Worm (Caenorhabditis elegans) whole organism, midembryonic: ENCODE measurements around the gene T16A9.3.

Source experiments
- T22C8.4 ChIP-seq: fragments of 200-800 bp; sonication (Bioruptor generic); IDR thresholded peaks from 2 replicates; pipeline ENCODE4 v1.3.6; 2022; ENCODE audit warnings: missing genetic modification characterization, missing compliant biosample characterization
- cog-1 ChIP-seq: sonication (generic microtip); optimal IDR thresholded peaks from 2 replicates; lab custom pipeline; 2016; ENCODE audit warnings: missing genetic modification characterization, missing compliant biosample characterization
- flt-1 ChIP-seq: fragments of 200-800 bp; sonication (Bioruptor generic); IDR thresholded peaks from 2 replicates; pipeline ENCODE4 v1.3.6; 2022; ENCODE audit warnings: missing genetic modification characterization, missing compliant biosample characterization
- klf-2 ChIP-seq: fragments of 200-800 bp; sonication (Bioruptor generic); conservative IDR thresholded peaks from 2 replicates; pipeline ENCODE4 v1.3.6; 2022; ENCODE audit warnings: missing genetic modification reagents, missing genetic modification characterization, missing compliant biosample characterization
- med-1 ChIP-seq: sonication (generic microtip); optimal IDR thresholded peaks from 2 replicates; lab custom pipeline; 2017; ENCODE audit warnings: missing genetic modification characterization, mild to moderate bottlenecking, missing compliant biosample characterization, antibody characterized with exemption, missing genetic modification reagents; ENCODE audit not compliant: insufficient read depth
- ref-1 ChIP-seq: fragments of 200-800 bp; sonication (Bioruptor generic); conservative IDR thresholded peaks from 2 replicates; pipeline ENCODE4 v1.3.6; 2022; ENCODE audit warnings: missing genetic modification reagents, missing genetic modification characterization, missing compliant biosample characterization
- tab-1 ChIP-seq: fragments of 200-800 bp; sonication (Bioruptor generic); IDR thresholded peaks from 2 replicates; pipeline ENCODE4 v1.3.6; 2022; ENCODE audit warnings: missing genetic modification characterization, missing compliant biosample characterization
- ztf-23 ChIP-seq: fragments of 200-800 bp; sonication (Bioruptor generic); IDR thresholded peaks from 2 replicates; pipeline ENCODE4 v1.3.6; 2022; ENCODE audit warnings: missing genetic modification reagents, missing genetic modification characterization, missing compliant biosample characterization
- ztf-29 ChIP-seq: fragments of 200-800 bp; sonication (Bioruptor generic); IDR thresholded peaks from 2 replicates; pipeline ENCODE4 v1.3.6; 2022; ENCODE audit warnings: missing genetic modification reagents, missing genetic modification characterization, missing compliant biosample characterization

T16A9.3 gene

DNA sequence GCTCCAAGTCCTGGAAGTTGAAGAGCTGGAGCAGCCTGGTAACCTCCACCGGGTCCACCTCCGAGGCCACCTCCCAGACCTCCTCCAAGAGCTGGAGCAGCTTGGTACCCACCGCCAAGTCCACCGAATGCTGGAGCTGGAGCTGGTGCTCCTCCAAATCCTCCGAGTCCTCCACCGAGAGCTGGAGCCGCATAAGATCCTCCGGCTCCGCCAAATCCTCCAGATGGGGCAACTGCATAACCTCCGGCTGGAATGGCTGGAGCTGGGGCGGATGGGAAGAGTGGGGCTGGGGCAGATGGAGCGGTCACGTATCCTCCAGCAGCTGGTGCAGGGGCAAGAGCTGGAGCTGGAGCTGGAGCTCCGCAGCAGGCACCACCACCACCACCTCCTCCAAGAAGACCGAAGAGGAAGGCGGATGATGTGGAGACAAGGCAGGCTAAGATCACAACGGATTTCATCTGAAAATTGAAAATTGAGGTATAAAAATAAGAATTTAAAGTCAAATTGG, 35.4 kb downstream of the T16A9.3 start, which contains the start of gene K02E11.10:
Gene K02E11.10, minus strand, starts transcription at position 458 of the 508 bp plus-strand sequence.
- TF ChIP-seq flt-1 (no peak), med-1 (GFP tag; lab: Kevin White, UChicago) (no peak), ztf-29 (no peak), T22C8.4 (GFP tag; lab: Robert Waterston, UW) (no peak), ztf-23 (GFP tag; lab: Robert Waterston, UW) (no peak), cog-1 (tag; lab: Kevin White, UChicago) (no peak), ref-1 (GFP tag; lab: Robert Waterston, UW) (no peak), klf-2 (GFP tag; lab: Robert Waterston, UW) (no peak), tab-1 (GFP tag; lab: Robert Waterston, UW) (no peak)

DNA sequence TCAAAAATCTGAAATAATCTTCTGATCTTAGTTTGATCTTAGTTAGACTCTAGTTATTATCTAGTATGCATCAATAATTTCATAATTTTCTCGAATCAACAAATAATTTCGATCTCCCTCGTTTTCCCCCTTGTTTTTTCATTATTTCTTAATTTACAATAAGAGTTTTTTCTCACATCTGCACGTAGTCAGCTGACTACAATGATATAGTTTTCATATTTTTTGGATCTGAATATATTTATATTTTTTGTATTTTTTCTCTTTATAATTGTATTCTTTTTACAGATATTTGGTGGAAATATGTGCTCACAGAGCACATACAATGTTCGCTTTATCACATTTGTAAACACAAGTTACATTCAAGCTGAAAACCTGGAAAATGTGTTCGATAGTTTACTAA, 38.6 kb downstream of the T16A9.3 start, which contains the start of gene sre-7:
Gene sre-7, plus strand, starts transcription at position 301 of the 400 bp plus-strand sequence.
- TF ChIP-seq med-1 (GFP tag; lab: Kevin White, UChicago) (no peak), klf-2 (GFP tag; lab: Robert Waterston, UW) (no peak), flt-1 (no peak), ztf-29 (no peak), ref-1 (GFP tag; lab: Robert Waterston, UW) (no peak), cog-1 (tag; lab: Kevin White, UChicago) (no peak), T22C8.4 (GFP tag; lab: Robert Waterston, UW) (no peak), ztf-23 (GFP tag; lab: Robert Waterston, UW) (no peak), tab-1 (GFP tag; lab: Robert Waterston, UW) (no peak)

DNA sequence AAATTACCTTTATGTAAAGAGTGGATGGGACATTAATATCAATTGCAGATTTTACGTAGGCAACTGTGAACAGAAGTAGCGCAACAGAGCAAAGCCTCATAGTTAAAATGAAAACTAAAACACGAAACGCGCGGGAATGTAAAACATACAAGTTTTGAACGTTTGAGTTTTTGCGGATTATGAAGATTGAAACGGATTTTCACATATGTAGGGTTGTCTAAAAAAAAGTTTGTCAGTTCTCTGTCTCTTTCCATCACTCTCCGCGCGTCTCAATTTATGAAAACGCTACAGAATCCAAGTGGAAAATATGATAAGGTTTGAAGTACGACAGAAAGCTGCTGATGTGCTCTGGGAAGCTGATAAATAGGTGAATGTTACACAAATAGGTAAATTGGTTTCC, 41.4 kb downstream of the T16A9.3 start, which contains the start of gene K02E11.3:
Gene K02E11.3, minus strand, starts transcription at position 101 of the 400 bp plus-strand sequence.
- TF ChIP-seq ztf-29: no peak
- no peak for TF ChIP-seq ztf-23 (GFP tag; lab: Robert Waterston, UW)

DNA sequence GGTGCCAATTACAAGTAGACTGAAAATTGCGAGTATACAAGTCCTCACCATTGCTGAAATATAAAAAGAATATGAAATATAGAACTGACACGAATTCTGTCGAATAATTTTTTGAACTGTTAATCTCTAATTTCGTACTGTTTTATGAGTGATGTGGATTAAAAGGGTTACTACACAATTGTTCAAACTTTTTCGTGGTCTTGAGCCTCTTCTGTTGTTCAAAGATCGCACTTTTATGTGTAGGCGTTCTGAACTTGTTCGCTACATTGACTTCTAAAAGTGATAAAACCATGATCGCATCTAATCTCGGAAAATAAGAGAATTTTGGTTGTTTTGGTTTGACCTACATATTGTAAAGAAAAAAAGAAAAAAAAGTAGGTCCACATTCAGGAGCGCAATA, 42.7 kb downstream of the T16A9.3 start, which contains the start of gene K02E11.4:
Gene K02E11.4, minus strand, starts transcription at position 101 of the 400 bp plus-strand sequence.
- TF ChIP-seq tab-1 (GFP tag; lab: Robert Waterston, UW): no peak
- TF ChIP-seq cog-1 (tag; lab: Kevin White, UChicago): no peak
- no peak for TF ChIP-seq ztf-29
- TF ChIP-seq flt-1: no peak
- no peak for TF ChIP-seq med-1 (GFP tag; lab: Kevin White, UChicago)
- TF ChIP-seq T22C8.4 (GFP tag; lab: Robert Waterston, UW): no peak
- TF ChIP-seq ztf-23 (GFP tag; lab: Robert Waterston, UW): no peak
- no peak for TF ChIP-seq klf-2 (GFP tag; lab: Robert Waterston, UW)
- no peak for TF ChIP-seq ref-1 (GFP tag; lab: Robert Waterston, UW)

DNA sequence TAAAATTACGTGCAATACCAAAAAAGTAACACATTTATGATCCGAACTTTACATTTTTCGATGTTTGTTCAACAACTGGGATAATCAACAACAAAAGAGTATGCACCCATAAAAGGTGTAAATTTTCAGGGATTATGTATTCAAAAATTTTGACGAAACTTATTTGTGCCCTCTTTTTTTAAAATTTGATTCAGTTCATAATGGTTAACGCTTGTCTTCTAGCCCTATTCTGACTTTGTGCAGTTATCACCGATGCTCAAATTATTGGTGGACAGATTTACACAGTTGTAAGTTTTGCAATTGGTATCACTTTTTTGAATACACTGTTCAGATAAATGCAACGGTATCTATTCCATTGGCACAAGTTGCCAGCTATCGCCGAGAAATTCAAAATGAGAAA, 43.3 kb downstream of the T16A9.3 start, which contains the start of gene K02E11.6:
Gene K02E11.6, plus strand, starts transcription at position 149 of the 400 bp plus-strand sequence.
- TF ChIP-seq ztf-29 (no peak), ztf-23 (GFP tag; lab: Robert Waterston, UW) (no peak), tab-1 (GFP tag; lab: Robert Waterston, UW) (no peak), klf-2 (GFP tag; lab: Robert Waterston, UW) (no peak), cog-1 (tag; lab: Kevin White, UChicago) (no peak), med-1 (GFP tag; lab: Kevin White, UChicago) (no peak), T22C8.4 (GFP tag; lab: Robert Waterston, UW) (no peak)

DNA sequence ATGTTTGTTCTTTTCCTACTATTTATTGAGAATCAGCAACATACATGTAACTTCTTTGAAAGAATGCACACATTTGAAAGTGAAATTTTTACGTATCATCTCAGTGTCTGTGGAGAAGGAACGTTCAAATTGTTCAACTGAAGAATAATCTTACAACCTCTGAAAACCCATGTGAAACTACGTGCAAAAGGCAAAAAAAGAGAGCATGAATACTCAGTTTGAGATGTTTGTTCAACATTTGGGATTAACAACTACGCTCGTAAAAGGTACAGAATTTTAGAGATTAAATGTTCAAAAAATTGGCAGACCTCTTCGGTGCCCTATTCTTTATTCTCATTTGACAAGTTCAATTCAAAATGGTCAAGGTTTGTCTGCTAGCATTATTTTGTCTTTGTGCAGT, 46.7 kb downstream of the T16A9.3 start, which contains the start of gene K02E11.5:
Gene K02E11.5, plus strand, starts transcription at position 301 of the 400 bp plus-strand sequence.
- no peak for TF ChIP-seq med-1 (GFP tag; lab: Kevin White, UChicago)
- TF ChIP-seq ztf-29: no peak
- no peak for TF ChIP-seq tab-1 (GFP tag; lab: Robert Waterston, UW)
- no peak for TF ChIP-seq klf-2 (GFP tag; lab: Robert Waterston, UW)
- no peak for TF ChIP-seq ref-1 (GFP tag; lab: Robert Waterston, UW)
- no peak for TF ChIP-seq cog-1 (tag; lab: Kevin White, UChicago)
- TF ChIP-seq ztf-23 (GFP tag; lab: Robert Waterston, UW): no peak
- no peak for TF ChIP-seq flt-1
- TF ChIP-seq T22C8.4 (GFP tag; lab: Robert Waterston, UW): no peak

DNA sequence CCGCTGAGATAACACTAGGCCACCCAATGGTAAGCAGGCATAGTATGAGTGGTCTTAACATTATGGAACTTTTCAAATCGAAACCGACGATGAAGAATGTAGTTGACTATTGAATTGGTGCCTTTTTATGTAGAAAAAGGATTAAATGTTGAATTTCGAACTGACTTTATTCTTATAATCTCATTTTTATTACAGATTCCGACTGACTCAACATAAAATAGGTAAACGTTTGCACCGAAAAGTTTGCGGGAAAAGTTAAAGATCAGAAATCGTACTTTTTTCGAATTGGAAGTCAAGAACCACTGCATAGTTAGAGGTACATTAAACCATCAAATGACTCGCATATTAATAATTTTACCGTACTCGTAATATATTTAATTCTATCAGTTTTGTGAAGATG, 48.9 kb downstream of the T16A9.3 start, which contains the start of gene K02E11.7:
Gene K02E11.7, minus strand, starts transcription at position 101 of the 400 bp plus-strand sequence.
- TF ChIP-seq med-1 (GFP tag; lab: Kevin White, UChicago): no peak

DNA sequence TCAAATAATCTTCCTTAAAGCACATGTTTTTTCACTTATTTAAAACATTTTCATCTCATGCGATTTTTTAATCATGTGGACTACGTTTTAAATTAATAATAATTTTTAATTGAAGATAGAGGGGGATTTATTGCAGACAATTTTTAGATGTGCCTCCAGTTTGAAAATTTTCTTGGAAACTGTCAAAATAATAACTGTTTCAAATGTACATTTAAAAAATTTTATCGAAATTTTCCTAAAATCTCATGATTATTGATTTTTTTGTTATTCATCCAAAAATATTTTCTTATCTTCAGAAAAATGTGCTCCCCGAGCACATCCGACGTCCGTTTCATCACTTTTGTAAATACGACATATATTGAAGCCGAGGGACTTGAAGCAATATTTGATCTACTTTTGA, 51.5 kb downstream of the T16A9.3 start, which contains the start of gene sre-8:
Gene sre-8, plus strand, starts transcription at position 301 of the 400 bp plus-strand sequence.
- TF ChIP-seq T22C8.4 (GFP tag; lab: Robert Waterston, UW) (no peak), cog-1 (tag; lab: Kevin White, UChicago) (no peak), ref-1 (GFP tag; lab: Robert Waterston, UW) (no peak), med-1 (GFP tag; lab: Kevin White, UChicago) (no peak), ztf-23 (GFP tag; lab: Robert Waterston, UW) (no peak), flt-1 (no peak), tab-1 (GFP tag; lab: Robert Waterston, UW) (no peak), klf-2 (GFP tag; lab: Robert Waterston, UW) (no peak), ztf-29 (no peak)
